Worm (Caenorhabditis elegans): ENCODE data around the gene F19D8.2.

ce11 chrX:13840336-13840735 is 6.1 kb downstream of the F19D8.2 start:
- TF ChIP-seq dao-5 (tag; optimal IDR thresholded peaks at IDR 0.05) (no peak), him-1 (tag; optimal IDR thresholded peaks at IDR 0.05) (no peak)

Data from whole organism, L4/young adult.